Fruit fly (Drosophila melanogaster) whole organism: ENCODE data around the gene Prosbeta2R1.

Source experiments
- CG8478 ChIP-seq: fragments of >200 bp; optimal IDR thresholded peaks from 2 replicates; lab custom pipeline; 2018; ENCODE audit warnings: inconsistent platforms
- EcR ChIP-seq, 2 experiments: fragments of >200 bp; optimal IDR thresholded peaks; 2 replicates each; lab custom pipeline; 2017; ENCODE audit warnings: missing biosample characterization in 2 of 2, missing genetic modification characterization in 2 of 2, missing genetic modification reagents in 2 of 2
- usp ChIP-seq: fragments of >200 bp; optimal IDR thresholded peaks from 2 replicates; lab custom pipeline; 2017; ENCODE audit warnings: missing biosample characterization, missing genetic modification characterization, mixed read lengths

DNA sequence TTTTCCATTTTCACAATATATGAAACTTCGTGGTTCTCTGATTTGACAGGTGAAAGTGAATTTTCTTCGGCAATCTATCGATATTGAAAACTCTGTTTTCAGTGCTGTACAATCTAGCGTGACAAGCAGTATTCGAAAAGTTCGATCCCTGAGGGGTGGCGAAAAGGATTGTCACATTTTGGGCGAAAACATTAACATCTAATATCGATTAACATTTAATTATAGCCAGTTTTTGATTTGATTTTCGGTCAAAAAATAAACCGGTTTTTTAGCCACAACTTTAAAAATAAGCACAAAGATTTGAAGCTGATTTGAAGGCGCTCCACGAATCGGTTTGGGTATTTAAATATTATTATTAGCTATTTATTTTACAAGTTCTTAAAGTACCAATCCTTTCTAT lies 4.1 kb downstream of the Prosbeta2R1 start, which contains the start of gene CG44329:
- TF ChIP-seq usp (no peak), CG8478 (lab: Kevin White, UChicago) (no peak), EcR (GFP tag; optimal IDR thresholded peaks at IDR 0.05; lab: Kevin White, UChicago) (no peak)
